Worm (Caenorhabditis elegans) whole organism, midembryonic: ENCODE data around the gene C17G10.7.

Experiments used
- cog-1 ChIP-seq: sonication (generic microtip); optimal IDR thresholded peaks from 2 replicates; lab custom pipeline; 2016; ENCODE audit warnings: missing genetic modification characterization, missing compliant biosample characterization
- flt-1 ChIP-seq: fragments of 200-800 bp; sonication (Bioruptor generic); IDR thresholded peaks from 2 replicates; pipeline ENCODE4 v1.3.6; 2022; ENCODE audit warnings: missing genetic modification characterization, missing compliant biosample characterization
- klf-2 ChIP-seq: fragments of 200-800 bp; sonication (Bioruptor generic); conservative IDR thresholded peaks from 2 replicates; pipeline ENCODE4 v1.3.6; 2022; ENCODE audit warnings: missing genetic modification reagents, missing genetic modification characterization, missing compliant biosample characterization
- med-1 ChIP-seq: sonication (generic microtip); optimal IDR thresholded peaks from 2 replicates; lab custom pipeline; 2017; ENCODE audit warnings: missing genetic modification characterization, mild to moderate bottlenecking, missing compliant biosample characterization, antibody characterized with exemption, missing genetic modification reagents; ENCODE audit not compliant: insufficient read depth
- ref-1 ChIP-seq: fragments of 200-800 bp; sonication (Bioruptor generic); conservative IDR thresholded peaks from 2 replicates; pipeline ENCODE4 v1.3.6; 2022; ENCODE audit warnings: missing genetic modification reagents, missing genetic modification characterization, missing compliant biosample characterization
- tab-1 ChIP-seq: fragments of 200-800 bp; sonication (Bioruptor generic); IDR thresholded peaks from 2 replicates; pipeline ENCODE4 v1.3.6; 2022; ENCODE audit warnings: missing genetic modification characterization, missing compliant biosample characterization
- ztf-23 ChIP-seq: fragments of 200-800 bp; sonication (Bioruptor generic); IDR thresholded peaks from 2 replicates; pipeline ENCODE4 v1.3.6; 2022; ENCODE audit warnings: missing genetic modification reagents, missing genetic modification characterization, missing compliant biosample characterization
- ztf-29 ChIP-seq: fragments of 200-800 bp; sonication (Bioruptor generic); IDR thresholded peaks from 2 replicates; pipeline ENCODE4 v1.3.6; 2022; ENCODE audit warnings: missing genetic modification reagents, missing genetic modification characterization, missing compliant biosample characterization

DNA sequence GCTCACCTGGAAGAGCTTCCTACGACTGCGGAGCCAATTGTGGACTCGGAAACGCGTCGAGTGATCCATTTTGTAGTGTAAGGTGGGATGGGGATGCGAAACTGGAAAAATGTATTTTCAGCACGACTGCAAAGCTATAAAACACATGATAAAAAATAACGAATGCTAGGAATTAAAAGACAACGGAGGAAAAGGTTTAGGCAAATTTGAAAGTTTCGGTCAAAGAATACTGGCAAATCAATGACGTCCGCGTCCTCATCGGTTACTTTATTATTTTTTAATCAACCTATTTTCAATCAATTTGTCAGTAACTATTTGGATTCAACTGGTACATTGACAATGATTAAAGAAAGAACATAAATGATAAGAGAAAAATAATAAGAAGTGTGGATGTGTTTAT lies at the start of gene C17G10.7:
- TF ChIP-seq klf-2 (GFP tag; lab: Robert Waterston, UW) (no peak), tab-1 (GFP tag; lab: Robert Waterston, UW) (no peak), ref-1 (GFP tag; lab: Robert Waterston, UW) (no peak), ztf-29 (GFP tag; lab: Robert Waterston, UW) (no peak), ztf-23 (GFP tag; lab: Robert Waterston, UW) (no peak), flt-1 (no peak), cog-1 (tag; lab: Kevin White, UChicago) (no peak), med-1 (GFP tag; lab: Kevin White, UChicago) (no peak)
